7 worm cellular contexts compared by ENCODE assay signal in the genomic region with DNA sequence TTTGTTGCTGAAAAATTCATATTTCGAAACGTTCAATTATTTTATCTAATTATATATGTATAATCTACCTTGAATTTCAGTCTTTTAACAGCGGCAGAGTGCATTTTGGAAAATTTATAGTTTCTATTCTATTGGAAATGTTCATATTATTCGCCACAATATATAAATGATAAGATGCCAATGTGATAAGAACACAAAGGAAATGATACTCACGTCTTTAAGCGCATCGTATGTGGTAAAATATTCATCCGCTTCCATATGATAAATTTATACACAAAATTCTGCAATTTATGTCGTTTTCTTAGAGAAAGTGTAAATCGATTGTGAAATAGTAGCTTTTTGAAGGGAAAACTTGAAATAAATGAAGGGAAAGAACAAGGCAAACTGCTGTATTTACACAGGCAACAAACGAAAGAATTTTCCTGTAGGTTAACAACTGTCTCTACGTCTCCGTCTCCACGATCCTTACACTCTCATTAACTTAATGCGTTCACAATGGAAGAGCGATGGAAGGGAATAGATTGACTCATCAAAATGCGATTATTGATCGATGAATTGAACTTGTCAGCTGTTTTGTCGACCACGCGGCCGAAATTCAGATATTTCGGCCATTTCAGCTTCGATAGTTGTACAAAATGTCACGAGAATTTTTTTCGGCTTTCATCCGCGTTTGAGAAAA.
TF ChIP-seq lines count a peak whose summit lies in the region.

A gene (minus strand): TSS at position 515 of the 679 bp plus-strand sequence.

TF ChIP-seq in whole organism, L1 larva, 84 proteins besides CTCF, POLR2A, EP300 and RAD21 (continues in another document):
- TF ChIP-seq zag-1 (tag; optimal IDR thresholded peaks at IDR 0.05; lab: Kevin White, UChicago): no peak
- TF ChIP-seq ztf-4 (tag; optimal IDR thresholded peaks at IDR 0.05; lab: Kevin White, UChicago): no peak
- no peak for TF ChIP-seq pqm-1 (tag; optimal IDR thresholded peaks at IDR 0.05; lab: Kevin White, UChicago)
- TF ChIP-seq hpl-2 (GFP tag; optimal IDR thresholded peaks at IDR 0.05; lab: Kevin White, UChicago): no peak
- no peak for TF ChIP-seq ceh-90 (tag; optimal IDR thresholded peaks at IDR 0.05; lab: Kevin White, UChicago)
- TF ChIP-seq efl-1 (optimal IDR thresholded peaks at IDR 0.05; lab: Kevin White, UChicago): peak in 1 of 2 experiments; percentile 5
- TF ChIP-seq efl-1 (GFP tag; optimal IDR thresholded peaks at IDR 0.05 in 1 of 2; lab: Kevin White, UChicago): peak in 1 of 2 experiments; percentile 30
- TF ChIP-seq nhr-28 (tag; optimal IDR thresholded peaks at IDR 0.05; lab: Kevin White, UChicago): no peak
- no peak for TF ChIP-seq lin-39 (tag; optimal IDR thresholded peaks at IDR 0.05; lab: Kevin White, UChicago)
- TF ChIP-seq nhr-237 (tag; optimal IDR thresholded peaks at IDR 0.05; lab: Kevin White, UChicago): no peak
- no peak for TF ChIP-seq ceh-8 (GFP tag; optimal IDR thresholded peaks at IDR 0.05; lab: Kevin White, UChicago)
- no peak for TF ChIP-seq egl-13 (tag; optimal IDR thresholded peaks at IDR 0.05; lab: Kevin White, UChicago)

TF ChIP-seq in whole organism, L2 larva, 48 proteins besides CTCF, POLR2A, EP300 and RAD21 (continues in another document):
- TF ChIP-seq zag-1 (tag; optimal IDR thresholded peaks at IDR 0.05; lab: Kevin White, UChicago): no peak
- TF ChIP-seq nhr-129 (tag; optimal IDR thresholded peaks at IDR 0.05; lab: Kevin White, UChicago): peak; percentile 26
- no peak for TF ChIP-seq ceh-16 (tag; optimal IDR thresholded peaks at IDR 0.05; lab: Kevin White, UChicago)
- TF ChIP-seq ceh-82 (tag; optimal IDR thresholded peaks at IDR 0.05; lab: Kevin White, UChicago): no peak
- TF ChIP-seq nhr-11 (tag; optimal IDR thresholded peaks at IDR 0.05; lab: Kevin White, UChicago): no peak
- TF ChIP-seq peb-1 (tag; optimal IDR thresholded peaks at IDR 0.05; lab: Kevin White, UChicago): no peak
- TF ChIP-seq dmd-4 (tag; optimal IDR thresholded peaks at IDR 0.05; lab: Kevin White, UChicago): no peak
- TF ChIP-seq alr-1 (tag; optimal IDR thresholded peaks at IDR 0.05; lab: Kevin White, UChicago): no peak
- TF ChIP-seq F13H6.1 (tag; optimal IDR thresholded peaks at IDR 0.05; lab: Kevin White, UChicago): peak; percentile 32
- peak; percentile 10 for TF ChIP-seq sma-9 (GFP tag; optimal IDR thresholded peaks at IDR 0.05; lab: Kevin White, UChicago)
- no peak for TF ChIP-seq sma-9 (tag; optimal IDR thresholded peaks at IDR 0.05; lab: Kevin White, UChicago)
- TF ChIP-seq C34F6.9 (tag; optimal IDR thresholded peaks at IDR 0.05; lab: Kevin White, UChicago): peak; percentile 49

TF ChIP-seq in whole organism, L3 larva, 47 proteins besides CTCF, POLR2A, EP300 and RAD21 (continues in another document):
- TF ChIP-seq ceh-28 (tag; optimal IDR thresholded peaks at IDR 0.05; lab: Kevin White, UChicago) (peak; percentile 11), pqm-1 (tag; optimal IDR thresholded peaks at IDR 0.05; lab: Kevin White, UChicago) (peak; percentile 70), mml-1 (tag; optimal IDR thresholded peaks at IDR 0.05; lab: Kevin White, UChicago) (no peak), nhr-28 (tag; optimal IDR thresholded peaks at IDR 0.05; lab: Kevin White, UChicago) (no peak), ceh-9 (tag; optimal IDR thresholded peaks at IDR 0.05; lab: Kevin White, UChicago) (no peak), nhr-23 (tag; optimal IDR thresholded peaks at IDR 0.05; lab: Kevin White, UChicago) (peak; percentile 39), elt-1 (tag; optimal IDR thresholded peaks at IDR 0.05; lab: Kevin White, UChicago) (no peak), nhr-12 (tag; optimal IDR thresholded peaks at IDR 0.05; lab: Kevin White, UChicago) (no peak), nhr-76 (tag; optimal IDR thresholded peaks at IDR 0.05; lab: Kevin White, UChicago) (no peak), daf-12 (tag; optimal IDR thresholded peaks at IDR 0.05; lab: Kevin White, UChicago) (no peak), lin-39 (tag; optimal IDR thresholded peaks at IDR 0.05; lab: Kevin White, UChicago) (no peak), egl-5 (tag; optimal IDR thresholded peaks at IDR 0.05; lab: Kevin White, UChicago) (no peak), elt-2 (tag; optimal IDR thresholded peaks at IDR 0.05; lab: Kevin White, UChicago) (peak; percentile 84)

TF ChIP-seq in whole organism, L4 larva, 104 proteins besides CTCF, POLR2A, EP300 and RAD21 (continues in another document):
- TF ChIP-seq ama-1 (optimal IDR thresholded peaks at IDR 0.05; lab: Kevin White, UChicago): no peak
- TF ChIP-seq hmg-1.1 (GFP tag; IDR thresholded peaks at IDR 0.05; lab: Robert Waterston, UW): no peak
- TF ChIP-seq T20F7.1 (GFP tag; optimal IDR thresholded peaks at IDR 0.05; lab: Kevin White, UChicago): peak; percentile 46
- TF ChIP-seq hlh-30 (tag; optimal IDR thresholded peaks at IDR 0.05; lab: Kevin White, UChicago; ENCODE audit: insufficient read depth): peak; percentile 61
- TF ChIP-seq lin-13 (GFP tag; optimal IDR thresholded peaks at IDR 0.05; lab: Kevin White, UChicago): no peak
- no peak for TF ChIP-seq ceh-44 (GFP tag; IDR thresholded peaks at IDR 0.05; lab: Robert Waterston, UW)
- no peak for TF ChIP-seq pha-4 (GFP tag; IDR thresholded peaks at IDR 0.05; lab: Robert Waterston, UW)
- TF ChIP-seq pha-4 (tag; optimal IDR thresholded peaks at IDR 0.05; lab: Kevin White, UChicago): peak; percentile 59
- TF ChIP-seq mep-1 (tag; optimal IDR thresholded peaks at IDR 0.05; lab: Kevin White, UChicago): peak; percentile 25
- TF ChIP-seq duxl-1 (tag; optimal IDR thresholded peaks at IDR 0.05; lab: Kevin White, UChicago; ENCODE audit: poor library complexity): no peak
- no peak for TF ChIP-seq snpc-1.2 (GFP tag; IDR thresholded peaks at IDR 0.05; lab: Robert Waterston, UW)
- peak; percentile 77 for TF ChIP-seq nhr-28 (tag; optimal IDR thresholded peaks at IDR 0.05; lab: Kevin White, UChicago)

TF ChIP-seq in whole organism, late embryonic, 69 proteins besides CTCF, POLR2A, EP300 and RAD21:
- TF ChIP-seq unc-86 (tag; optimal IDR thresholded peaks at IDR 0.05; lab: Kevin White, UChicago) (no peak), elt-2 (tag; optimal IDR thresholded peaks at IDR 0.05; lab: Kevin White, UChicago) (peak; percentile 79)

TF ChIP-seq in whole organism, mixed stage, embryonic, 35 proteins besides CTCF, POLR2A, EP300 and RAD21:
- TF ChIP-seq ham-2 (GFP tag; optimal IDR thresholded peaks at IDR 0.05; lab: Kevin White, UChicago) (no peak), hlh-1 (tag; optimal IDR thresholded peaks at IDR 0.05; lab: Kevin White, UChicago) (peak; percentile 69), unc-39 (tag; optimal IDR thresholded peaks at IDR 0.05; lab: Kevin White, UChicago) (no peak), nhr-2 (tag; optimal IDR thresholded peaks at IDR 0.05; lab: Kevin White, UChicago) (no peak), ceh-39 (tag; optimal IDR thresholded peaks at IDR 0.05; lab: Kevin White, UChicago) (no peak), unc-62 (GFP tag; optimal IDR thresholded peaks at IDR 0.05; lab: Kevin White, UChicago) (peak; percentile 3), lsy-2 (tag; optimal IDR thresholded peaks at IDR 0.05; lab: Kevin White, UChicago) (peak; percentile 6)
TF ChIP-seq in whole organism, mixed stage, embryonic: peak in this region for 3.

TF ChIP-seq in whole organism, young adult, 124 proteins besides CTCF, POLR2A, EP300 and RAD21 (continues in another document):
- no peak for TF ChIP-seq pha-4 (tag; optimal IDR thresholded peaks at IDR 0.05; lab: Kevin White, UChicago)
- TF ChIP-seq mel-28 (tag; optimal IDR thresholded peaks at IDR 0.05; lab: Kevin White, UChicago; ENCODE audit: borderline replicate concordance): no peak
- TF ChIP-seq Y53G8AR.9 (GFP tag; conservative IDR thresholded peaks at IDR 0.05; lab: Robert Waterston, UW): no peak
- TF ChIP-seq lin-54 (GFP tag; optimal IDR thresholded peaks at IDR 0.05; lab: Kevin White, UChicago): peak; percentile 18
- no peak for TF ChIP-seq F55B11.4 (tag; optimal IDR thresholded peaks at IDR 0.05; lab: Kevin White, UChicago; ENCODE audit: borderline replicate concordance, insufficient read depth)
- TF ChIP-seq lsl-1 (GFP tag; optimal IDR thresholded peaks at IDR 0.05; lab: Kevin White, UChicago): no peak
- no peak for TF ChIP-seq gei-17 (GFP tag; optimal IDR thresholded peaks at IDR 0.05; lab: Kevin White, UChicago)
- no peak for TF ChIP-seq die-1 (tag; optimal IDR thresholded peaks at IDR 0.05; lab: Kevin White, UChicago)
- TF ChIP-seq madf-3 (GFP tag; IDR thresholded peaks at IDR 0.05; lab: Robert Waterston, UW): no peak
- TF ChIP-seq dox-1 (GFP tag; IDR thresholded peaks at IDR 0.05; lab: Robert Waterston, UW): no peak
- TF ChIP-seq mcd-1 (GFP tag; IDR thresholded peaks at IDR 0.05; lab: Robert Waterston, UW): no peak
- TF ChIP-seq nhr-120 (GFP tag; IDR thresholded peaks at IDR 0.05; lab: Robert Waterston, UW): no peak
- 0 out of 2 replicates have a peak, but pooled peaks have one; percentile 16 for TF ChIP-seq madf-6 (GFP tag; IDR thresholded peaks at IDR 0.05; lab: Robert Waterston, UW)
- no peak for TF ChIP-seq madf-10 (tag; optimal IDR thresholded peaks at IDR 0.05; lab: Kevin White, UChicago)
- TF ChIP-seq F37B4.10 (GFP tag; IDR thresholded peaks at IDR 0.05; lab: Robert Waterston, UW): no peak
- TF ChIP-seq attf-5 (GFP tag; optimal IDR thresholded peaks at IDR 0.05; lab: Kevin White, UChicago): peak; percentile 61
- no peak for TF ChIP-seq egl-44 (GFP tag; IDR thresholded peaks at IDR 0.05; lab: Robert Waterston, UW)
- TF ChIP-seq attf-3 (GFP tag; conservative IDR thresholded peaks at IDR 0.05; lab: Robert Waterston, UW): no peak
- TF ChIP-seq somi-1 (GFP tag; optimal IDR thresholded peaks at IDR 0.05; lab: Kevin White, UChicago): no peak
- TF ChIP-seq snpc-4 (GFP tag; optimal IDR thresholded peaks at IDR 0.05; lab: Kevin White, UChicago): no peak
- no peak for TF ChIP-seq snpc-4 (tag; optimal IDR thresholded peaks at IDR 0.05; lab: Kevin White, UChicago)
- no peak for TF ChIP-seq Y56A3A.18 (GFP tag; IDR thresholded peaks at IDR 0.05; lab: Robert Waterston, UW)
- no peak for TF ChIP-seq attf-6 (GFP tag; IDR thresholded peaks at IDR 0.05; lab: Robert Waterston, UW)
- no peak for TF ChIP-seq ztf-3 (GFP tag; optimal IDR thresholded peaks at IDR 0.05; lab: Kevin White, UChicago)
- peak; percentile 27; the same call in 1 of the 2 replicates for TF ChIP-seq hmg-1.2 (GFP tag; IDR thresholded peaks at IDR 0.05; lab: Robert Waterston, UW)
- no peak for TF ChIP-seq F52B5.7 (tag; optimal IDR thresholded peaks at IDR 0.05; lab: Kevin White, UChicago)
- no peak for TF ChIP-seq chd-7 (tag; optimal IDR thresholded peaks at IDR 0.05; lab: Kevin White, UChicago)
- TF ChIP-seq ceh-91 (GFP tag; IDR thresholded peaks at IDR 0.05; lab: Robert Waterston, UW): no peak
- TF ChIP-seq nhr-179 (tag; optimal IDR thresholded peaks at IDR 0.05; lab: Kevin White, UChicago): no peak
- TF ChIP-seq nhr-80 (tag; optimal IDR thresholded peaks at IDR 0.05; lab: Kevin White, UChicago): peak; percentile 64
- TF ChIP-seq sptf-2 (GFP tag; optimal IDR thresholded peaks at IDR 0.05; lab: Kevin White, UChicago): no peak
- TF ChIP-seq F10E7.11 (tag; optimal IDR thresholded peaks at IDR 0.05; lab: Kevin White, UChicago): no peak
- no peak for TF ChIP-seq B0019.2 (GFP tag; conservative IDR thresholded peaks at IDR 0.05; lab: Robert Waterston, UW)
